Worm (Caenorhabditis elegans) whole organism, L4 larva: ENCODE data around the gene dpf-2.
A peak's percentile ranks its signal among the peaks of the same experiment; 100 is the strongest.

Source experiments
- F10B5.3 ChIP-seq: sonication (generic microtip); optimal IDR thresholded peaks from 2 replicates; lab custom pipeline; 2016; ENCODE audit warnings: mild to moderate bottlenecking, missing genetic modification characterization, missing compliant biosample characterization
- F26F4.8 ChIP-seq: fragments of 200-800 bp; sonication (Bioruptor generic); conservative IDR thresholded peaks from 2 replicates; pipeline ENCODE4 v1.3.6; 2022; ENCODE audit warnings: missing genetic modification characterization, missing compliant biosample characterization
- F49E8.2 ChIP-seq: sonication (generic microtip); optimal IDR thresholded peaks from 2 replicates; lab custom pipeline; 2016; ENCODE audit warnings: missing compliant biosample characterization, mild to moderate bottlenecking, missing genetic modification characterization, borderline replicate concordance
- R02D3.7 ChIP-seq: fragments of 150-350 bp; sonication (generic microtip); optimal IDR thresholded peaks from 3 replicates; lab custom pipeline; 2014; ENCODE audit warnings: missing biosample characterization, missing genetic modification characterization
- T26A8.4 ChIP-seq: fragments of 200-800 bp; sonication (Bioruptor generic); IDR thresholded peaks from 2 replicates; pipeline ENCODE4 v1.3.6; 2022; ENCODE audit warnings: missing genetic modification characterization, missing compliant biosample characterization
- Y105C5A.15 ChIP-seq: fragments of 200-800 bp; sonication (Bioruptor generic); IDR thresholded peaks from 2 replicates; pipeline ENCODE4 v1.3.6; 2022; ENCODE audit warnings: missing genetic modification characterization, missing compliant biosample characterization
- Y5F2A.4 ChIP-seq: fragments of 200-800 bp; sonication (Bioruptor generic); optimal IDR thresholded peaks from 2 replicates; lab custom pipeline; 2018; ENCODE audit warnings: mild to moderate bottlenecking, missing genetic modification characterization, missing compliant biosample characterization
- ZK546.5 ChIP-seq, 2 experiments: sonication (generic microtip); optimal IDR thresholded peaks; 2 replicates each; lab custom pipeline; 2017; ENCODE audit warnings: missing biosample characterization in 2 of 2, missing genetic modification characterization in 2 of 2
- aly-2 ChIP-seq: sonication (generic microtip); optimal IDR thresholded peaks from 2 replicates; lab custom pipeline; 2018; ENCODE audit warnings: missing biosample characterization, missing genetic modification characterization
- arid-1 ChIP-seq: fragments of 200-800 bp; sonication (Bioruptor generic); conservative IDR thresholded peaks from 2 replicates; pipeline ENCODE4 v1.3.6; 2022; ENCODE audit warnings: missing genetic modification reagents, missing genetic modification characterization, missing compliant biosample characterization
- ceh-28 ChIP-seq: fragments of 150-350 bp; optimal IDR thresholded peaks from 2 replicates; lab custom pipeline; 2014; ENCODE audit warnings: missing biosample characterization, missing genetic modification reagents, missing genetic modification characterization
- ceh-44 ChIP-seq: fragments of 200-800 bp; sonication (Bioruptor generic); IDR thresholded peaks from 2 replicates; pipeline ENCODE4 v1.3.6; 2022; ENCODE audit warnings: missing genetic modification reagents, missing genetic modification characterization, missing compliant biosample characterization
- ceh-62 ChIP-seq: sonication (generic microtip); optimal IDR thresholded peaks from 2 replicates; lab custom pipeline; 2017; ENCODE audit warnings: missing biosample characterization, missing genetic modification characterization
- cey-2 ChIP-seq: sonication (generic microtip); optimal IDR thresholded peaks from 3 replicates; lab custom pipeline; 2017; ENCODE audit warnings: missing genetic modification characterization, mild to moderate bottlenecking, missing compliant biosample characterization, antibody characterized with exemption, borderline replicate concordance; ENCODE audit not compliant: insufficient read depth
- daf-12 ChIP-seq: fragments of 150-350 bp; optimal IDR thresholded peaks from 2 replicates; lab custom pipeline; 2014; ENCODE audit warnings: missing biosample characterization, missing genetic modification reagents, missing genetic modification characterization
- daf-19 ChIP-seq: fragments of 200-800 bp; sonication (Bioruptor generic); conservative IDR thresholded peaks from 2 replicates; pipeline ENCODE4 v1.3.6; 2022; ENCODE audit warnings: missing genetic modification characterization, missing compliant biosample characterization
- dmd-8 ChIP-seq: fragments of 200-800 bp; sonication (Bioruptor generic); IDR thresholded peaks from 2 replicates; pipeline ENCODE4 v1.3.6; 2022; ENCODE audit warnings: missing genetic modification characterization, missing compliant biosample characterization
- dpl-1 ChIP-seq: fragments of 150-350 bp; optimal IDR thresholded peaks from 2 replicates; lab custom pipeline; 2014; ENCODE audit warnings: missing biosample characterization, missing genetic modification reagents, missing genetic modification characterization
- duxl-1 ChIP-seq: sonication (generic microtip); optimal IDR thresholded peaks from 2 replicates; lab custom pipeline; 2016; ENCODE audit warnings: mild to moderate bottlenecking, missing genetic modification characterization, moderate library complexity, missing compliant biosample characterization; ENCODE audit not compliant: poor library complexity
- dve-1 ChIP-seq: sonication (generic microtip); optimal IDR thresholded peaks from 2 replicates; lab custom pipeline; 2017; ENCODE audit warnings: antibody characterized with exemption, mild to moderate bottlenecking, missing genetic modification characterization, missing compliant biosample characterization; ENCODE audit not compliant: insufficient read depth
- egl-27 ChIP-seq: sonication (generic microtip); optimal IDR thresholded peaks from 3 replicates; lab custom pipeline; 2017; ENCODE audit warnings: missing biosample characterization, missing genetic modification reagents, missing genetic modification characterization
- egl-43 ChIP-seq: fragments of 200-800 bp; sonication (Bioruptor generic); IDR thresholded peaks from 2 replicates; pipeline ENCODE4 v1.3.6; 2022; ENCODE audit warnings: missing genetic modification reagents, missing genetic modification characterization, missing compliant biosample characterization
- fkh-10 ChIP-seq: fragments of 150-350 bp; optimal IDR thresholded peaks from 2 replicates; lab custom pipeline; 2014; ENCODE audit warnings: missing biosample characterization, missing genetic modification reagents, missing genetic modification characterization
- hlh-11 ChIP-seq: fragments of 200-800 bp; sonication (Bioruptor generic); optimal IDR thresholded peaks from 2 replicates; lab custom pipeline; 2018; ENCODE audit warnings: mild to moderate bottlenecking, missing genetic modification characterization, missing compliant biosample characterization
- hlh-30 ChIP-seq: sonication (generic microtip); optimal IDR thresholded peaks from 2 replicates; lab custom pipeline; 2017; ENCODE audit warnings: antibody characterized with exemption, mild to moderate bottlenecking, missing genetic modification characterization, missing compliant biosample characterization; ENCODE audit not compliant: insufficient read depth
- hmg-1.1 ChIP-seq: fragments of 200-800 bp; sonication (Bioruptor generic); IDR thresholded peaks from 2 replicates; pipeline ENCODE4 v1.3.6; 2022; ENCODE audit warnings: missing genetic modification reagents, missing genetic modification characterization, missing compliant biosample characterization
- jun-1 ChIP-seq: fragments of 150-350 bp; optimal IDR thresholded peaks from 2 replicates; lab custom pipeline; 2014; ENCODE audit warnings: missing biosample characterization, missing genetic modification reagents, missing genetic modification characterization
- lin-1 ChIP-seq: fragments of 200-800 bp; sonication (Bioruptor generic); IDR thresholded peaks from 2 replicates; pipeline ENCODE4 v1.3.6; 2022; ENCODE audit warnings: missing genetic modification reagents, missing genetic modification characterization, missing compliant biosample characterization
- lin-13 ChIP-seq: fragments of 150-350 bp; optimal IDR thresholded peaks from 2 replicates; lab custom pipeline; 2014; ENCODE audit warnings: missing biosample characterization, missing genetic modification reagents, missing genetic modification characterization
- madf-9 ChIP-seq: fragments of 200-800 bp; sonication (Bioruptor generic); conservative IDR thresholded peaks from 2 replicates; pipeline ENCODE4 v1.3.6; 2022; ENCODE audit warnings: missing genetic modification reagents, missing genetic modification characterization, missing compliant biosample characterization
- mdt-29 ChIP-seq: fragments of 200-800 bp; sonication (Bioruptor generic); IDR thresholded peaks from 2 replicates; pipeline ENCODE4 v1.3.6; 2022; ENCODE audit warnings: missing genetic modification reagents, missing genetic modification characterization, missing compliant biosample characterization
- mep-1 ChIP-seq: fragments of 150-350 bp; sonication (generic microtip); optimal IDR thresholded peaks from 3 replicates; lab custom pipeline; 2014; ENCODE audit warnings: missing biosample characterization, missing genetic modification characterization
- mxl-2 ChIP-seq: fragments of 200-800 bp; sonication (Bioruptor generic); conservative IDR thresholded peaks from 2 replicates; pipeline ENCODE4 v1.3.6; 2022; ENCODE audit warnings: missing genetic modification reagents, missing genetic modification characterization, missing compliant biosample characterization
- mxl-3 ChIP-seq: fragments of 200-800 bp; sonication (Bioruptor generic); optimal IDR thresholded peaks from 2 replicates; lab custom pipeline; 2018; ENCODE audit warnings: mild to moderate bottlenecking, missing genetic modification characterization, missing compliant biosample characterization
- nhr-25 ChIP-seq: sonication (generic microtip); optimal IDR thresholded peaks from 2 replicates; lab custom pipeline; 2017; ENCODE audit warnings: missing genetic modification characterization, mild to moderate bottlenecking, missing compliant biosample characterization, antibody characterized with exemption, moderate library complexity, borderline replicate concordance; ENCODE audit not compliant: insufficient read depth
- nhr-28 ChIP-seq: fragments of 150-350 bp; optimal IDR thresholded peaks from 2 replicates; lab custom pipeline; 2014; ENCODE audit warnings: missing biosample characterization, missing genetic modification characterization
- nhr-42 ChIP-seq: fragments of 200-800 bp; sonication (Bioruptor generic); IDR thresholded peaks from 2 replicates; pipeline ENCODE4 v1.3.6; 2022; ENCODE audit warnings: missing genetic modification characterization, missing compliant biosample characterization
- nhr-48 ChIP-seq: sonication (generic microtip); optimal IDR thresholded peaks from 2 replicates; lab custom pipeline; 2016; ENCODE audit warnings: mild to moderate bottlenecking, missing genetic modification characterization, missing compliant biosample characterization
- nhr-6 ChIP-seq: fragments of 150-350 bp; optimal IDR thresholded peaks from 2 replicates; lab custom pipeline; 2014; ENCODE audit warnings: missing biosample characterization, missing genetic modification characterization
- nhr-76 ChIP-seq: fragments of 150-350 bp; optimal IDR thresholded peaks from 2 replicates; lab custom pipeline; 2014; ENCODE audit warnings: missing biosample characterization, missing genetic modification characterization
- nhr-77 ChIP-seq: fragments of 150-350 bp; optimal IDR thresholded peaks from 2 replicates; lab custom pipeline; 2014; ENCODE audit warnings: missing biosample characterization, missing genetic modification characterization
- php-3 ChIP-seq: fragments of 200-800 bp; sonication (Bioruptor generic); IDR thresholded peaks from 2 replicates; pipeline ENCODE4 v1.3.6; 2022; ENCODE audit warnings: missing genetic modification reagents, missing genetic modification characterization, missing compliant biosample characterization
- pqm-1 ChIP-seq: sonication (generic microtip); optimal IDR thresholded peaks from 2 replicates; lab custom pipeline; 2017; ENCODE audit warnings: missing biosample characterization, missing genetic modification characterization
- rbr-2 ChIP-seq: sonication (generic microtip); optimal IDR thresholded peaks from 2 replicates; lab custom pipeline; 2016; ENCODE audit warnings: missing genotype, missing genetic modification characterization, missing compliant biosample characterization
- sdz-12 ChIP-seq: fragments of 200-800 bp; sonication (Bioruptor generic); optimal IDR thresholded peaks from 2 replicates; lab custom pipeline; 2018; ENCODE audit warnings: mild to moderate bottlenecking, missing genetic modification characterization, missing compliant biosample characterization
- skn-1 ChIP-seq: fragments of 150-350 bp; optimal IDR thresholded peaks from 2 replicates; lab custom pipeline; 2014; ENCODE audit warnings: missing biosample characterization, missing genetic modification characterization
- snpc-4 ChIP-seq: fragments of 150-350 bp; optimal IDR thresholded peaks from 2 replicates; lab custom pipeline; 2014; ENCODE audit warnings: missing biosample characterization, missing genetic modification characterization
- spr-3 ChIP-seq: fragments of 200-800 bp; sonication (Bioruptor generic); optimal IDR thresholded peaks from 2 replicates; lab custom pipeline; 2018; ENCODE audit warnings: mild to moderate bottlenecking, missing genetic modification characterization, missing compliant biosample characterization
- tag-97 ChIP-seq: fragments of 200-800 bp; sonication (Bioruptor generic); IDR thresholded peaks from 2 replicates; pipeline ENCODE4 v1.3.6; 2022; ENCODE audit warnings: missing genetic modification characterization, missing compliant biosample characterization
- unc-130 ChIP-seq: sonication (generic microtip); optimal IDR thresholded peaks from 2 replicates; lab custom pipeline; 2016; ENCODE audit warnings: missing genetic modification reagents, missing genetic modification characterization, missing compliant biosample characterization
- zfp-3 ChIP-seq: fragments of 200-800 bp; sonication (Bioruptor generic); conservative IDR thresholded peaks from 2 replicates; pipeline ENCODE4 v1.3.6; 2022; ENCODE audit warnings: missing genetic modification reagents, missing genetic modification characterization, missing compliant biosample characterization
- ztf-7 ChIP-seq: fragments of 150-350 bp; optimal IDR thresholded peaks from 2 replicates; lab custom pipeline; 2014; ENCODE audit warnings: missing biosample characterization, missing genetic modification characterization

The dpf-2 gene

ce11 chrX:14813398-14813797 lies 18.2 kb upstream of the dpf-2 start (continued):
- TF ChIP-seq zfp-3 (GFP tag; lab: Robert Waterston, UW) = 0 out of 2 replicates have a peak, but pooled peaks have one; percentile 33
- TF ChIP-seq daf-12 (tag; lab: Kevin White, UChicago) = no peak
- no peak for TF ChIP-seq mdt-29 (GFP tag; lab: Robert Waterston, UW)
- no peak for TF ChIP-seq dmd-8
- TF ChIP-seq nhr-77 (tag; lab: Kevin White, UChicago) = peak; percentile 79
- TF ChIP-seq lin-1 (GFP tag; lab: Robert Waterston, UW) = no peak
- no peak for TF ChIP-seq ceh-28
- peak; percentile 8 for TF ChIP-seq pqm-1 (tag; lab: Kevin White, UChicago)
- TF ChIP-seq duxl-1 = peak; percentile 93
- TF ChIP-seq hmg-1.1 (GFP tag; lab: Robert Waterston, UW) = peak; percentile 86
- peak; percentile 64 for TF ChIP-seq hlh-11 (tag; lab: Kevin White, UChicago)
- TF ChIP-seq tag-97 (GFP tag; lab: Robert Waterston, UW) = no peak
- peak; percentile 85 for TF ChIP-seq nhr-6 (tag; lab: Kevin White, UChicago)
- peak; percentile 89 for TF ChIP-seq mep-1 (tag; lab: Kevin White, UChicago)
- TF ChIP-seq mxl-3 (GFP tag; lab: Kevin White, UChicago) = peak; percentile 30
- no peak for TF ChIP-seq lin-13 (GFP tag; lab: Kevin White, UChicago)
- TF ChIP-seq sdz-12 (GFP tag; lab: Kevin White, UChicago) = no peak
- TF ChIP-seq dpl-1 = peak; percentile 61
- TF ChIP-seq egl-27 (tag; lab: Kevin White, UChicago) = no peak
- TF ChIP-seq snpc-4 (tag; lab: Kevin White, UChicago) = no peak
- peak; percentile 87 for TF ChIP-seq F10B5.3 (tag; lab: Kevin White, UChicago)
- no peak for TF ChIP-seq cey-2 (tag; lab: Kevin White, UChicago)
- TF ChIP-seq R02D3.7 (tag; lab: Kevin White, UChicago) = no peak
- no peak for TF ChIP-seq nhr-76 (tag; lab: Kevin White, UChicago)
- no peak for TF ChIP-seq daf-19 (GFP tag; lab: Robert Waterston, UW)
- TF ChIP-seq nhr-28 (tag; lab: Kevin White, UChicago) = peak; percentile 21
- peak; percentile 80 for TF ChIP-seq hlh-30 (tag; lab: Kevin White, UChicago)
- TF ChIP-seq ceh-44 (GFP tag; lab: Robert Waterston, UW) = no peak
- peak; percentile 88 for TF ChIP-seq ztf-7 (tag; lab: Kevin White, UChicago)
- 0 out of 2 replicates have a peak, but pooled peaks have one; percentile 25 for TF ChIP-seq madf-9 (GFP tag; lab: Robert Waterston, UW)
- no peak for TF ChIP-seq egl-43
- peak; percentile 37 for TF ChIP-seq nhr-25
- no peak for TF ChIP-seq unc-130 (GFP tag; lab: Kevin White, UChicago)
- peak; percentile 57 for TF ChIP-seq fkh-10
- no peak for TF ChIP-seq ZK546.5 (tag; optimal IDR thresholded peaks at IDR 0.05; lab: Kevin White, UChicago)
- no peak for TF ChIP-seq spr-3 (GFP tag; lab: Kevin White, UChicago)
- peak; percentile 77 for TF ChIP-seq rbr-2 (tag; lab: Kevin White, UChicago)
- peak; percentile 85 for TF ChIP-seq dve-1 (tag; lab: Kevin White, UChicago)
- no peak for TF ChIP-seq mxl-2
- TF ChIP-seq Y5F2A.4 = no peak
- no peak for TF ChIP-seq php-3 (GFP tag; lab: Robert Waterston, UW)
- peak; percentile 50 for TF ChIP-seq nhr-48
- TF ChIP-seq T26A8.4 (GFP tag; lab: Robert Waterston, UW) = peak; percentile 68
- TF ChIP-seq F49E8.2 (tag; lab: Kevin White, UChicago) = no peak
- peak; percentile 52 for TF ChIP-seq jun-1 (tag; lab: Kevin White, UChicago)
- TF ChIP-seq skn-1 (tag; lab: Kevin White, UChicago) = no peak
- no peak for TF ChIP-seq aly-2 (tag; lab: Kevin White, UChicago)
- no peak for TF ChIP-seq ceh-62
- no peak for TF ChIP-seq Y105C5A.15
- TF ChIP-seq arid-1 (GFP tag; lab: Robert Waterston, UW) = no peak
- TF ChIP-seq F26F4.8 (GFP tag; lab: Robert Waterston, UW) = no peak
- peak; percentile 83 for TF ChIP-seq nhr-42 (GFP tag; lab: Robert Waterston, UW)
